Worm (Caenorhabditis elegans) whole organism, midembryonic: ENCODE results near the gene let-2.
A peak's percentile ranks its signal among the peaks of the same experiment; 100 is the strongest.

Experiments
- T22C8.4 ChIP-seq: fragments of 200-800 bp; sonication (Bioruptor generic); IDR thresholded peaks from 2 replicates; pipeline ENCODE4 v1.3.6; 2022; ENCODE audit warnings: missing genetic modification characterization, missing compliant biosample characterization
- cog-1 ChIP-seq: sonication (generic microtip); optimal IDR thresholded peaks from 2 replicates; lab custom pipeline; 2016; ENCODE audit warnings: missing genetic modification characterization, missing compliant biosample characterization
- flt-1 ChIP-seq: fragments of 200-800 bp; sonication (Bioruptor generic); IDR thresholded peaks from 2 replicates; pipeline ENCODE4 v1.3.6; 2022; ENCODE audit warnings: missing genetic modification characterization, missing compliant biosample characterization
- klf-2 ChIP-seq: fragments of 200-800 bp; sonication (Bioruptor generic); conservative IDR thresholded peaks from 2 replicates; pipeline ENCODE4 v1.3.6; 2022; ENCODE audit warnings: missing genetic modification reagents, missing genetic modification characterization, missing compliant biosample characterization
- med-1 ChIP-seq: sonication (generic microtip); optimal IDR thresholded peaks from 2 replicates; lab custom pipeline; 2017; ENCODE audit warnings: missing genetic modification characterization, mild to moderate bottlenecking, missing compliant biosample characterization, antibody characterized with exemption, missing genetic modification reagents; ENCODE audit not compliant: insufficient read depth
- ref-1 ChIP-seq: fragments of 200-800 bp; sonication (Bioruptor generic); conservative IDR thresholded peaks from 2 replicates; pipeline ENCODE4 v1.3.6; 2022; ENCODE audit warnings: missing genetic modification reagents, missing genetic modification characterization, missing compliant biosample characterization
- tab-1 ChIP-seq: fragments of 200-800 bp; sonication (Bioruptor generic); IDR thresholded peaks from 2 replicates; pipeline ENCODE4 v1.3.6; 2022; ENCODE audit warnings: missing genetic modification characterization, missing compliant biosample characterization
- ztf-23 ChIP-seq: fragments of 200-800 bp; sonication (Bioruptor generic); IDR thresholded peaks from 2 replicates; pipeline ENCODE4 v1.3.6; 2022; ENCODE audit warnings: missing genetic modification reagents, missing genetic modification characterization, missing compliant biosample characterization
- ztf-29 ChIP-seq: fragments of 200-800 bp; sonication (Bioruptor generic); IDR thresholded peaks from 2 replicates; pipeline ENCODE4 v1.3.6; 2022; ENCODE audit warnings: missing genetic modification reagents, missing genetic modification characterization, missing compliant biosample characterization

ce11 chrX:16414572-16414971 lies 25.4 kb upstream of the let-2 start:
- TF ChIP-seq med-1 (GFP tag; lab: Kevin White, UChicago) (no peak), ref-1 (no peak), ztf-23 (GFP tag; lab: Robert Waterston, UW) (no peak), klf-2 (GFP tag; lab: Robert Waterston, UW) (no peak), T22C8.4 (GFP tag; lab: Robert Waterston, UW) (0 out of 2 replicates have a peak, but pooled peaks have one; percentile 29), ztf-29 (GFP tag; lab: Robert Waterston, UW) (no peak), tab-1 (no peak), flt-1 (GFP tag; lab: Robert Waterston, UW) (0 out of 2 replicates have a peak, but pooled peaks have one; percentile 59), cog-1 (tag; lab: Kevin White, UChicago) (no peak)
